Worm (Caenorhabditis elegans): ENCODE results near the gene F26H11.4.

Gene F26H11.4

ce11 chrII:14390036-14390763 lies 18.2 kb upstream of the F26H11.4 start, which contains the start of the genes kbp-3 and nurf-1:
Gene kbp-3, minus strand, starts transcription at chrII:14390078.
Gene nurf-1, plus strand, starts transcription at chrII:14390713.
- TF ChIP-seq nhr-76 (tag; optimal IDR thresholded peaks at IDR 0.05) = no peak
- TF ChIP-seq cnd-1 (tag; optimal IDR thresholded peaks at IDR 0.05) = peak; percentile 1
- TF ChIP-seq ham-2 (GFP tag; optimal IDR thresholded peaks at IDR 0.05) = no peak
- TF ChIP-seq sptf-1 (tag; optimal IDR thresholded peaks at IDR 0.05) = peak; percentile 21
- TF ChIP-seq ceh-39 (tag; optimal IDR thresholded peaks at IDR 0.05) = peak; percentile 15
- no peak for TF ChIP-seq blmp-1 (tag; optimal IDR thresholded peaks at IDR 0.05)
- TF ChIP-seq ztf-11 (tag; optimal IDR thresholded peaks at IDR 0.05) = no peak
- TF ChIP-seq mab-5 (tag; optimal IDR thresholded peaks at IDR 0.05) = no peak
- TF ChIP-seq flh-1 (GFP tag; optimal IDR thresholded peaks at IDR 0.05) = no peak
- TF ChIP-seq unc-62 (GFP tag; optimal IDR thresholded peaks at IDR 0.05) = peak; percentile 18
- no peak for TF ChIP-seq nhr-12 (tag; optimal IDR thresholded peaks at IDR 0.05)
- no peak for TF ChIP-seq sem-2 (GFP tag; optimal IDR thresholded peaks at IDR 0.05)
- TF ChIP-seq unc-39 (tag; optimal IDR thresholded peaks at IDR 0.05) = no peak
- no peak for TF ChIP-seq elt-3 (tag; optimal IDR thresholded peaks at IDR 0.05)
- TF ChIP-seq M03D4.4 (tag; optimal IDR thresholded peaks at IDR 0.05) = no peak
- TF ChIP-seq unc-120 (tag; optimal IDR thresholded peaks at IDR 0.05; ENCODE audit: poor library complexity, severe bottlenecking) = peak; percentile 56
- TF ChIP-seq ceh-83 (GFP tag; optimal IDR thresholded peaks at IDR 0.05) = no peak
- TF ChIP-seq nhr-2 (tag; optimal IDR thresholded peaks at IDR 0.05) = no peak
- no peak for TF ChIP-seq mls-2 (tag; optimal IDR thresholded peaks at IDR 0.05)
- no peak for TF ChIP-seq ceh-43 (GFP tag; optimal IDR thresholded peaks at IDR 0.05)
- no peak for TF ChIP-seq lin-32 (GFP tag; optimal IDR thresholded peaks at IDR 0.05)
- peak; percentile 32 for TF ChIP-seq pha-4 (tag; optimal IDR thresholded peaks at IDR 0.05)
- no peak for TF ChIP-seq tbx-8 (GFP tag; optimal IDR thresholded peaks at IDR 0.05)
- TF ChIP-seq elt-1 (tag; optimal IDR thresholded peaks at IDR 0.05; ENCODE audit: borderline replicate concordance, insufficient read depth) = no peak
- peak; percentile 57 for TF ChIP-seq ces-1 (GFP tag; optimal IDR thresholded peaks at IDR 0.05)
- no peak for TF ChIP-seq drap-1 (GFP tag; optimal IDR thresholded peaks at IDR 0.05)
- TF ChIP-seq hlh-1 (tag; optimal IDR thresholded peaks at IDR 0.05) = peak; percentile 37
- peak; percentile 22 for TF ChIP-seq nhr-237 (tag; optimal IDR thresholded peaks at IDR 0.05)
- TF ChIP-seq zip-8 (tag; optimal IDR thresholded peaks at IDR 0.05) = no peak
- peak; percentile 49 for TF ChIP-seq lin-13 (tag; optimal IDR thresholded peaks at IDR 0.05)
- peak; percentile 79 for TF ChIP-seq mep-1 (tag; optimal IDR thresholded peaks at IDR 0.05)
- TF ChIP-seq lsy-2 (tag; optimal IDR thresholded peaks at IDR 0.05) = peak; percentile 62
- TF ChIP-seq nhr-28 (tag; optimal IDR thresholded peaks at IDR 0.05) = no peak
- TF ChIP-seq snpc-4 (tag; optimal IDR thresholded peaks at IDR 0.05) = no peak
- TF ChIP-seq bed-3 (GFP tag; optimal IDR thresholded peaks at IDR 0.05) = no peak

- no peak for TF ChIP-seq ztf-11 (tag; optimal IDR thresholded peaks at IDR 0.05)
- no peak for TF ChIP-seq flh-1 (GFP tag; optimal IDR thresholded peaks at IDR 0.05)
- TF ChIP-seq sptf-1 (tag; optimal IDR thresholded peaks at IDR 0.05) = no peak
- no peak for TF ChIP-seq sem-2 (GFP tag; optimal IDR thresholded peaks at IDR 0.05)
- TF ChIP-seq nhr-12 (tag; optimal IDR thresholded peaks at IDR 0.05) = no peak
Observed at ce11 chrII:14393766-14394165, 14.6 kb upstream of the F26H11.4 start.

- peak; percentile 54 for TF ChIP-seq hlh-1 (tag; optimal IDR thresholded peaks at IDR 0.05)
- TF ChIP-seq unc-120 (tag; optimal IDR thresholded peaks at IDR 0.05; ENCODE audit: poor library complexity, severe bottlenecking) = peak; percentile 32
- TF ChIP-seq nhr-28 (tag; optimal IDR thresholded peaks at IDR 0.05) = no peak
- TF ChIP-seq mep-1 (tag; optimal IDR thresholded peaks at IDR 0.05) = peak; percentile 82
- TF ChIP-seq nhr-237 (tag; optimal IDR thresholded peaks at IDR 0.05) = peak; percentile 85
- TF ChIP-seq ces-1 (GFP tag; optimal IDR thresholded peaks at IDR 0.05) = peak; percentile 91
- TF ChIP-seq drap-1 (GFP tag; optimal IDR thresholded peaks at IDR 0.05) = no peak
- TF ChIP-seq sem-2 (GFP tag; optimal IDR thresholded peaks at IDR 0.05) = no peak
- no peak for TF ChIP-seq unc-62 (GFP tag; optimal IDR thresholded peaks at IDR 0.05)
- no peak for TF ChIP-seq cnd-1 (tag; optimal IDR thresholded peaks at IDR 0.05)
- TF ChIP-seq bed-3 (GFP tag; optimal IDR thresholded peaks at IDR 0.05) = no peak
- peak; percentile 26 for TF ChIP-seq ceh-83 (GFP tag; optimal IDR thresholded peaks at IDR 0.05)
- TF ChIP-seq elt-3 (tag; optimal IDR thresholded peaks at IDR 0.05) = no peak
- TF ChIP-seq ham-2 (GFP tag; optimal IDR thresholded peaks at IDR 0.05) = peak; percentile 52
- no peak for TF ChIP-seq lin-32 (GFP tag; optimal IDR thresholded peaks at IDR 0.05)
- TF ChIP-seq sptf-1 (tag; optimal IDR thresholded peaks at IDR 0.05) = peak; percentile 18
- TF ChIP-seq mab-5 (tag; optimal IDR thresholded peaks at IDR 0.05) = no peak
- peak; percentile 95 for TF ChIP-seq pha-4 (tag; optimal IDR thresholded peaks at IDR 0.05)
- peak; percentile 25 for TF ChIP-seq ceh-43 (GFP tag; optimal IDR thresholded peaks at IDR 0.05)
- peak; percentile 12 for TF ChIP-seq nhr-2 (tag; optimal IDR thresholded peaks at IDR 0.05)
- peak; percentile 82 for TF ChIP-seq lin-13 (tag; optimal IDR thresholded peaks at IDR 0.05)
- no peak for TF ChIP-seq zip-8 (tag; optimal IDR thresholded peaks at IDR 0.05)
- TF ChIP-seq nhr-76 (tag; optimal IDR thresholded peaks at IDR 0.05) = no peak
- TF ChIP-seq tbx-8 (GFP tag; optimal IDR thresholded peaks at IDR 0.05) = no peak
- no peak for TF ChIP-seq nhr-12 (tag; optimal IDR thresholded peaks at IDR 0.05)
- TF ChIP-seq lsy-2 (tag; optimal IDR thresholded peaks at IDR 0.05) = peak; percentile 69
- peak; percentile 2 for TF ChIP-seq M03D4.4 (tag; optimal IDR thresholded peaks at IDR 0.05)
- no peak for TF ChIP-seq blmp-1 (tag; optimal IDR thresholded peaks at IDR 0.05)
- no peak for TF ChIP-seq flh-1 (GFP tag; optimal IDR thresholded peaks at IDR 0.05)
- TF ChIP-seq ztf-11 (tag; optimal IDR thresholded peaks at IDR 0.05) = no peak
- TF ChIP-seq ceh-39 (tag; optimal IDR thresholded peaks at IDR 0.05) = peak; percentile 64
- no peak for TF ChIP-seq snpc-4 (tag; optimal IDR thresholded peaks at IDR 0.05)
- no peak for TF ChIP-seq elt-1 (tag; optimal IDR thresholded peaks at IDR 0.05; ENCODE audit: borderline replicate concordance, insufficient read depth)
- no peak for TF ChIP-seq unc-39 (tag; optimal IDR thresholded peaks at IDR 0.05)
- no peak for TF ChIP-seq mls-2 (tag; optimal IDR thresholded peaks at IDR 0.05)
Observed at ce11 chrII:14399595-14399994, 8.8 kb upstream of the F26H11.4 start.

Data from whole organism, mixed stage, embryonic.